Worm (Caenorhabditis elegans) whole organism, L1 larva: ENCODE measurements around the gene T13A10.64.
"Not testable (repeated sequence)": the region's sequence is repeated elsewhere in the genome, so short reads cannot be mapped to it uniquely, and the experiment has no call there.

ENCODE experiments used
- C04F5.9 ChIP-seq: sonication (generic microtip); optimal IDR thresholded peaks from 2 replicates; lab custom pipeline; 2016; ENCODE audit warnings: missing genetic modification characterization, missing compliant biosample characterization
- C16A3.4 ChIP-seq: fragments of 150-350 bp; optimal IDR thresholded peaks from 2 replicates; lab custom pipeline; 2014; ENCODE audit warnings: missing biosample characterization, missing genetic modification characterization
- aha-1 ChIP-seq: fragments of 150-350 bp; optimal IDR thresholded peaks from 2 replicates; lab custom pipeline; 2014; ENCODE audit warnings: missing biosample characterization, missing genetic modification characterization
- aly-2 ChIP-seq: fragments of 150-350 bp; optimal IDR thresholded peaks from 2 replicates; lab custom pipeline; 2014; ENCODE audit warnings: missing biosample characterization, missing genetic modification characterization
- dpl-1 ChIP-seq, 3 experiments: fragments of 150-350 bp in 2 of 3; sonication (generic microtip) in 1 of 3; optimal IDR thresholded peaks; 2 replicates each; lab custom pipeline; 2014 to 2017; ENCODE audit warnings: missing biosample characterization in 3 of 3, missing genetic modification characterization in 3 of 3, missing genetic modification reagents in 3 of 3
- dsc-1 ChIP-seq: sonication (generic microtip); optimal IDR thresholded peaks from 2 replicates; lab custom pipeline; 2016; ENCODE audit warnings: mild to moderate bottlenecking, missing genetic modification characterization, missing compliant biosample characterization
- efl-1 ChIP-seq, 4 experiments: fragments of 150-350 bp; optimal IDR thresholded peaks in 3 of 4; peaks in 1 of 4; 1 replicate in 1 of 4; 2 replicates in 3 of 4; lab custom pipeline; 2014; ENCODE audit warnings: missing biosample characterization in 2 of 4, missing genetic modification characterization in 2 of 4, missing genetic modification reagents in 2 of 4
- efl-3 ChIP-seq: fragments of 200-800 bp; sonication (Bioruptor generic); optimal IDR thresholded peaks from 2 replicates; lab custom pipeline; 2018; ENCODE audit warnings: mild to moderate bottlenecking, missing genetic modification characterization, missing compliant biosample characterization
- egl-13 ChIP-seq: sonication (generic microtip); optimal IDR thresholded peaks from 2 replicates; lab custom pipeline; 2016; ENCODE audit warnings: missing genotype, missing genetic modification reagents, missing genetic modification characterization, missing compliant biosample characterization
- egl-27 ChIP-seq, 2 experiments: fragments of 150-350 bp in 1 of 2; sonication (generic microtip); optimal IDR thresholded peaks; 3 replicates each; lab custom pipeline; 2017 to 2018; ENCODE audit warnings: missing biosample characterization in 2 of 2, missing genetic modification characterization in 2 of 2, missing genetic modification reagents in 2 of 2
- elt-3 ChIP-seq, 6 experiments: fragments of 150-350 bp in 1 of 6; sonication (generic microtip); optimal IDR thresholded peaks; 2 replicates each; lab custom pipeline; 2017 to 2018; ENCODE audit warnings: missing biosample characterization in 6 of 6, missing genetic modification characterization in 6 of 6, inconsistent platforms in 1 of 6
- fkh-8 ChIP-seq: sonication (generic microtip); optimal IDR thresholded peaks from 2 replicates; lab custom pipeline; 2016; ENCODE audit warnings: mild to moderate bottlenecking, missing genetic modification characterization, missing compliant biosample characterization
- hlh-17 ChIP-seq: fragments of 200-800 bp; sonication (Bioruptor generic); optimal IDR thresholded peaks from 2 replicates; lab custom pipeline; 2018; ENCODE audit warnings: missing genetic modification characterization, mild to moderate bottlenecking, missing compliant biosample characterization, moderate library complexity, borderline replicate concordance
- irx-1 ChIP-seq: sonication (generic microtip); optimal IDR thresholded peaks from 2 replicates; lab custom pipeline; 2016; ENCODE audit warnings: missing genetic modification characterization, missing compliant biosample characterization
- jun-1 ChIP-seq: fragments of 150-350 bp; optimal IDR thresholded peaks from 2 replicates; lab custom pipeline; 2014; ENCODE audit warnings: missing biosample characterization, missing genetic modification reagents, missing genetic modification characterization
- lin-14 ChIP-seq: fragments of 200-800 bp; sonication (Bioruptor generic); optimal IDR thresholded peaks from 2 replicates; lab custom pipeline; 2018; ENCODE audit warnings: mild to moderate bottlenecking, missing genetic modification characterization, moderate library complexity, missing compliant biosample characterization
- lin-39 ChIP-seq: fragments of 150-350 bp; optimal IDR thresholded peaks from 2 replicates; lab custom pipeline; 2014; ENCODE audit warnings: missing biosample characterization, missing genetic modification reagents, missing genetic modification characterization
- lir-3 ChIP-seq: sonication (generic microtip); optimal IDR thresholded peaks from 2 replicates; lab custom pipeline; 2016; ENCODE audit warnings: mild to moderate bottlenecking, missing genetic modification characterization, moderate library complexity, missing compliant biosample characterization; ENCODE audit not compliant: poor library complexity
- mdl-1 ChIP-seq, 2 experiments: fragments of 150-350 bp; optimal IDR thresholded peaks; 2 replicates each; lab custom pipeline; 2014 to 2017; ENCODE audit warnings: missing biosample characterization in 2 of 2, missing genetic modification characterization in 2 of 2, inconsistent platforms in 1 of 2
- nhr-12 ChIP-seq: sonication (generic microtip); optimal IDR thresholded peaks from 2 replicates; lab custom pipeline; 2017; ENCODE audit warnings: missing biosample characterization, missing genetic modification characterization
- nhr-19 ChIP-seq: fragments of 200-800 bp; sonication (Bioruptor generic); conservative IDR thresholded peaks from 2 replicates; pipeline ENCODE4 v1.3.6; 2022; ENCODE audit warnings: missing genetic modification characterization, missing compliant biosample characterization
- nhr-28 ChIP-seq: fragments of 150-350 bp; optimal IDR thresholded peaks from 2 replicates; lab custom pipeline; 2014; ENCODE audit warnings: missing biosample characterization, missing genetic modification characterization
- nhr-47 ChIP-seq: sonication (generic microtip); optimal IDR thresholded peaks from 2 replicates; lab custom pipeline; 2016; ENCODE audit warnings: mild to moderate bottlenecking, missing genetic modification characterization, moderate library complexity, missing compliant biosample characterization
- nhr-85 ChIP-seq: sonication (generic microtip); peaks from one replicate; lab custom pipeline; 2016; ENCODE audit warnings: missing genetic modification characterization, inconsistent platforms, missing compliant biosample characterization
- nhr-90 ChIP-seq: sonication (generic microtip); optimal IDR thresholded peaks from 2 replicates; lab custom pipeline; 2016; ENCODE audit warnings: mild to moderate bottlenecking, missing genetic modification characterization, missing compliant biosample characterization; ENCODE audit not compliant: poor library complexity
- rnt-1 ChIP-seq: sonication (generic microtip); optimal IDR thresholded peaks from 2 replicates; lab custom pipeline; 2016; ENCODE audit warnings: mild to moderate bottlenecking, missing genetic modification characterization, moderate library complexity, missing compliant biosample characterization
- snpc-4 ChIP-seq: fragments of 150-350 bp; optimal IDR thresholded peaks from 2 replicates; lab custom pipeline; 2014; ENCODE audit warnings: missing biosample characterization, missing genetic modification characterization
- snu-23 ChIP-seq: sonication (generic microtip); optimal IDR thresholded peaks from 2 replicates; lab custom pipeline; 2016; ENCODE audit warnings: missing genetic modification characterization, missing compliant biosample characterization
- sox-4 ChIP-seq: sonication (generic microtip); optimal IDR thresholded peaks from 2 replicates; lab custom pipeline; 2016; ENCODE audit warnings: missing genetic modification characterization, missing compliant biosample characterization
- sptf-1 ChIP-seq: fragments of 150-350 bp; optimal IDR thresholded peaks from 2 replicates; lab custom pipeline; 2014; ENCODE audit warnings: missing biosample characterization, missing genetic modification characterization
- swsn-7 ChIP-seq: sonication (generic microtip); optimal IDR thresholded peaks from 2 replicates; lab custom pipeline; 2016; ENCODE audit warnings: missing genetic modification characterization, missing compliant biosample characterization
- tbx-2 ChIP-seq: sonication (generic microtip); optimal IDR thresholded peaks from 2 replicates; lab custom pipeline; 2016; ENCODE audit warnings: missing genetic modification characterization, missing compliant biosample characterization
- unc-130 ChIP-seq: fragments of 150-350 bp; optimal IDR thresholded peaks from 2 replicates; lab custom pipeline; 2017; ENCODE audit warnings: missing biosample characterization, missing genetic modification characterization, inconsistent platforms

T13A10.64 gene

ce11 chrIV:6248486-6248885, 6.2 kb upstream of the T13A10.64 start, which contains the start of gene acox-3 (continued):
- TF ChIP-seq snpc-4 (tag; lab: Kevin White, UChicago) (no peak), dpl-1 (GFP tag; optimal IDR thresholded peaks at IDR 0.05; lab: Kevin White, UChicago) (peak in 1 of 3 experiments; percentile 5), sptf-1 (tag; lab: Kevin White, UChicago) (no peak), mdl-1 (tag; optimal IDR thresholded peaks at IDR 0.05; lab: Kevin White, UChicago) (no peak), nhr-90 (tag; lab: Kevin White, UChicago) (no peak), aly-2 (no peak), egl-13 (no peak), dsc-1 (tag; lab: Kevin White, UChicago) (no peak), nhr-12 (tag; lab: Kevin White, UChicago) (no peak), C04F5.9 (tag; lab: Kevin White, UChicago) (no peak)

- TF ChIP-seq tbx-2 (tag; lab: Kevin White, UChicago) = no peak
- TF ChIP-seq nhr-19 (GFP tag; lab: Robert Waterston, UW) = no peak
- TF ChIP-seq egl-13 = peak; percentile 9
- peak; percentile 64 for TF ChIP-seq lin-14 (GFP tag; lab: Kevin White, UChicago)
- TF ChIP-seq nhr-47 (tag; lab: Kevin White, UChicago) = peak; percentile 29
- TF ChIP-seq mdl-1 (tag; optimal IDR thresholded peaks at IDR 0.05; lab: Kevin White, UChicago) = no peak
- TF ChIP-seq swsn-7 = peak; percentile 4
- peak; percentile 37 for TF ChIP-seq dsc-1 (tag; lab: Kevin White, UChicago)
Observed at ce11 chrIV:6249591-6249990, 5.1 kb upstream of the T13A10.64 start, which contains the start of gene F58F9.1. F58F9.1 (plus strand) TSS chrIV:6249841.

- not testable (repeated sequence) for TF ChIP-seq C16A3.4 (tag; lab: Kevin White, UChicago); dpl-1 (GFP tag; optimal IDR thresholded peaks at IDR 0.05; lab: Kevin White, UChicago); lir-3 (tag; lab: Kevin White, UChicago)
Observed at ce11 chrIV:6253000-6253399, 1.7 kb upstream of the T13A10.64 start, which contains the start of gene T13A10.2. T13A10.2 (plus strand) TSS chrIV:6253300.

DNA sequence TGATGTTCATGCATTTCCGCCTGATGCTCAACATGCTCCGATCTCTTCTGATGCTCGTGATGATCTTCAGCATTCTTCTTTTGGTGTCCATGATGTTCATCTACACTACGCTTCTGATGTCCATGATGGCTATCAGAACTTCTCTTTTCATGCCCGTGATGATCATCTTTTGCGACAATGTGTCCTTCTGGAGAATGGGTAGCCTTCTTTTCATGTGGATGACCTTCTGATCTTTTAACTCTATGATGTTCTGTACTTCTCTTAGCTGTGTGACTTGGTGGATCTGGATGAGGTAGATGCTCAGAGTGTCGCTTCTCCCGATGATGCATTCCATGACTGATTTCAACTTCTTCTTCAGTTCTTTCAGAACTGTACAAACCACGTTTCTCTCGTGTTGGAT, 4.2 kb downstream of the T13A10.64 start:
- TF ChIP-seq lir-3 (tag; lab: Kevin White, UChicago) (no peak), sox-4 (tag; lab: Kevin White, UChicago) (no peak), nhr-12 (tag; lab: Kevin White, UChicago) (no peak), egl-13 (no peak), hlh-17 (no peak), C04F5.9 (tag; lab: Kevin White, UChicago) (no peak), nhr-90 (tag; lab: Kevin White, UChicago) (no peak)

ce11 chrIV:6259732-6260131, 5.0 kb downstream of the T13A10.64 start, which contains the start of gene nlp-16:
nlp-16 (minus strand) TSS chrIV:6259832.
- TF ChIP-seq sptf-1 (tag; lab: Kevin White, UChicago) (no peak), snu-23 (GFP tag; lab: Kevin White, UChicago) (no peak), fkh-8 (tag; lab: Kevin White, UChicago) (no peak)

DNA sequence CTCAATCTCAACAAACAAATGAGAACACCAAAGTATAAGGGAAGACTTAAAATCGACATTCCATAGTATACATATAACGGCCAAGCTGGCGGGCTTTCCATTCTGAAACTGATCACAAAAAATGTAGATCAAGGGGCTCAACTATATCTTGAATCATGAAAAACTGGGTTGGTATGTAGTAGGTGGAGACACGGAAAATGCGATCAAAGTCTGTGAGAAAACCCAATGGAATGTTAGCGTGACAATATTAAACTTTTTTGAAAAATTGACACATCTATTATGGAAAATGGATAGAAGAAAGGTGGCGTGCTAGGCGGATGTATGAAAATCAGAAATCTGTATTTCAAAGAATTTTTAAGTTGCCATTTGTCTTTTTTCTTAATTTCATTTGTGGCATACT, 8.5 kb downstream of the T13A10.64 start, which contains the start of gene srv-28:
Gene srv-28, minus strand, starts transcription at position 101 of the 400 bp plus-strand sequence.
- no peak for TF ChIP-seq lin-39 (tag; lab: Kevin White, UChicago)
- TF ChIP-seq snu-23 (GFP tag; lab: Kevin White, UChicago) = no peak
- TF ChIP-seq efl-1 (optimal IDR thresholded peaks at IDR 0.05; lab: Kevin White, UChicago) = no peak
- peak in 1 of 2 experiments; percentile 2 for TF ChIP-seq efl-1 (GFP tag; optimal IDR thresholded peaks at IDR 0.05 in 1 of 2; lab: Kevin White, UChicago)
- TF ChIP-seq, all 84 proteins: peak for 1

DNA sequence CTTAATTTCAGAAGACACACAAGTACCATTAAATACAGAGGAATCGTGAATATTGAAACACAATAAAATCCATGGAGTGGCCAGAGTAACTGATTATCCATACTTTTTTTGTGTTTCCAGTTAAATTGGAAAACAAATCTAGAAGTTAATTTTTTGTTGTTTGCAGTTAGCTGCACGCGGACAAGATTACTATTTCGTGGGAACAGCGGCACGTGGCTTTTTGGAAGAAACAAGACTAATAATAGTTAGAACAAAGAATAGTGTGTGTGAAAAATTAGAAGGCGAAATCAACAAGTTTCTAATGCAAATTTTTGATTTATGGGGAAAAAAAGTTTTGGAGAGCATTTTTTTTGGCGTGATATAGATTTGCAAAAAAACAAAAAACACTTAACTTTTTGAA, 11.8 kb downstream of the T13A10.64 start, which contains the start of gene srv-29:
Gene srv-29, minus strand, starts transcription at position 101 of the 400 bp plus-strand sequence.
- no peak for TF ChIP-seq elt-3 (tag; optimal IDR thresholded peaks at IDR 0.05; lab: Kevin White, UChicago)
- TF ChIP-seq rnt-1 = no peak
- TF ChIP-seq nhr-28 (tag; lab: Kevin White, UChicago) = no peak
- TF ChIP-seq jun-1 = no peak
- TF ChIP-seq aha-1 (tag; lab: Kevin White, UChicago) = no peak
- TF ChIP-seq egl-27 (tag; optimal IDR thresholded peaks at IDR 0.05; lab: Kevin White, UChicago) = no peak
- no peak for TF ChIP-seq efl-3 (GFP tag; lab: Kevin White, UChicago)
- no peak for TF ChIP-seq nhr-85 (tag; lab: Kevin White, UChicago)
- no peak for TF ChIP-seq irx-1 (tag; lab: Kevin White, UChicago)
- no peak for TF ChIP-seq nhr-90 (tag; lab: Kevin White, UChicago)
- TF ChIP-seq egl-13 = no peak
- TF ChIP-seq unc-130 (tag; lab: Kevin White, UChicago) = no peak
- TF ChIP-seq, all 84 proteins: peak for 0
